Fruit fly (Drosophila melanogaster) whole organism, adult: Measurements from ENCODE around the gene Tango10.

ENCODE experiments used
- CG11617 ChIP-seq: fragments of 200-800 bp; sonication (Bioruptor generic); optimal IDR thresholded peaks from 2 replicates; lab custom pipeline; 2017; ENCODE audit warnings: mild to moderate bottlenecking, missing biosample characterization, missing genetic modification reagents, missing genetic modification characterization
- CG12768 ChIP-seq: fragments of 200-800 bp; sonication (Bioruptor generic); optimal IDR thresholded peaks from 2 replicates; lab custom pipeline; 2017; ENCODE audit warnings: missing biosample characterization, missing genetic modification characterization, mild to moderate bottlenecking, moderate library complexity, missing genetic modification reagents
- CG14711 ChIP-seq: fragments of 200-800 bp; sonication (Bioruptor generic); optimal IDR thresholded peaks from 2 replicates; lab custom pipeline; 2018; ENCODE audit warnings: missing biosample characterization, mild to moderate bottlenecking, missing genetic modification characterization, moderate library complexity
- CG1620 ChIP-seq: fragments of 200-800 bp; sonication (Bioruptor generic); optimal IDR thresholded peaks from 2 replicates; lab custom pipeline; 2016; ENCODE audit warnings: missing biosample characterization, missing genetic modification characterization
- CG33017 ChIP-seq: fragments of 200-800 bp; sonication (Bioruptor generic); optimal IDR thresholded peaks from 2 replicates; lab custom pipeline; 2018; ENCODE audit warnings: missing biosample characterization, mild to moderate bottlenecking, missing genetic modification characterization, moderate library complexity
- CG5204 ChIP-seq: fragments of 200-800 bp; sonication (Bioruptor generic); optimal IDR thresholded peaks from 2 replicates; lab custom pipeline; 2016; ENCODE audit warnings: missing biosample characterization, missing genetic modification characterization
- CG7045 ChIP-seq: fragments of 200-800 bp; sonication (Bioruptor generic); optimal IDR thresholded peaks from 2 replicates; lab custom pipeline; 2017; ENCODE audit warnings: missing biosample characterization, mild to moderate bottlenecking, missing genetic modification characterization
- CG7101 ChIP-seq: fragments of 200-800 bp; sonication (Bioruptor generic); optimal IDR thresholded peaks from 2 replicates; lab custom pipeline; 2018; ENCODE audit warnings: missing biosample characterization, mild to moderate bottlenecking, missing genetic modification characterization, moderate library complexity
- Clk ChIP-seq: fragments of 200-800 bp; sonication (Bioruptor generic); optimal IDR thresholded peaks from 2 replicates; lab custom pipeline; 2017; ENCODE audit warnings: missing biosample characterization, missing genetic modification characterization
- Crg-1 ChIP-seq: fragments of 200-800 bp; sonication (Bioruptor generic); optimal IDR thresholded peaks from 2 replicates; lab custom pipeline; 2016; ENCODE audit warnings: missing biosample characterization, missing genetic modification characterization
- Hr96 ChIP-seq: fragments of 200-800 bp; sonication (Bioruptor generic); optimal IDR thresholded peaks from 2 replicates; lab custom pipeline; 2016; ENCODE audit warnings: missing biosample characterization, missing genetic modification characterization
- Mnt ChIP-seq: fragments of 200-800 bp; sonication (Bioruptor generic); optimal IDR thresholded peaks from 2 replicates; lab custom pipeline; 2016; ENCODE audit warnings: missing biosample characterization, mild to moderate bottlenecking, missing genetic modification characterization
- bab1 ChIP-seq: fragments of 200-800 bp; sonication (Bioruptor generic); optimal IDR thresholded peaks from 3 replicates; lab custom pipeline; 2019; ENCODE audit warnings: missing biosample characterization, mild to moderate bottlenecking, missing genetic modification characterization, moderate library complexity
- cic ChIP-seq: fragments of 200-800 bp; sonication (Bioruptor generic); optimal IDR thresholded peaks from 2 replicates; lab custom pipeline; 2017; ENCODE audit warnings: missing biosample characterization, mild to moderate bottlenecking, missing genetic modification characterization, moderate library complexity
- cnc ChIP-seq, 2 experiments: fragments of >200 bp; optimal IDR thresholded peaks; 2 replicates each; lab custom pipeline; 2017
- kay ChIP-seq: fragments of 200-800 bp; sonication (Bioruptor generic); peaks from one replicate; lab custom pipeline; 2016; ENCODE audit warnings: missing biosample characterization, missing genetic modification characterization, borderline replicate concordance
- ovo ChIP-seq: fragments of 200-800 bp; sonication (Bioruptor generic); optimal IDR thresholded peaks from 2 replicates; lab custom pipeline; 2016; ENCODE audit warnings: missing biosample characterization, missing genetic modification characterization
- pad ChIP-seq: fragments of 200-800 bp; sonication (Bioruptor generic); optimal IDR thresholded peaks from 3 replicates; lab custom pipeline; 2017; ENCODE audit warnings: missing biosample characterization, missing genetic modification characterization, mild to moderate bottlenecking, moderate library complexity, missing genetic modification reagents
- tj ChIP-seq: fragments of 200-800 bp; sonication (Bioruptor generic); optimal IDR thresholded peaks from 3 replicates; lab custom pipeline; 2017; ENCODE audit warnings: missing biosample characterization, mild to moderate bottlenecking, missing genetic modification characterization, moderate library complexity
- toe ChIP-seq: fragments of 200-800 bp; sonication (Bioruptor generic); optimal IDR thresholded peaks from 2 replicates; lab custom pipeline; 2016; ENCODE audit warnings: missing biosample characterization, missing genetic modification characterization

The Tango10 gene

DNA sequence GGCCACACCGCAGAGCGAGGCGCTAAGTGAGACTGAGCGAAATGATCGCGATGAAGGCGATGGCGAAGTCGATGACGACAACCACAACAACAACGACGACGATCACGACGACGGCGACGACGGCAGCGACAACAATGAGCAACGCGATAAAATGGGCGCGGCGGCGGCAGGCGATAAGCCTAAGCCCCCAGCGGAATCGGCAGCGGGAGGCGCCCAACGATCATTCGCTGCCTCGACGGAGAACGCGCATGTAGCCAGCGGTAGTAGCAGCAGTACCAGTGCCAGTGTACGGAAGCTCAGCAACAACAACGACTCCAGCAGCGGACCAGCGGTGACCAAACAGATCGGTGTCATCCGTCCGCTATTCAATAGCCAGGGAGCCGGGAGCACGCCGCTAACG is 36.6 kb upstream of the Tango10 start:
- peak; percentile 6 for TF ChIP-seq pad (GFP tag; lab: Kevin White, UChicago)
- TF ChIP-seq cnc (optimal IDR thresholded peaks at IDR 0.05; lab: Kevin White, UChicago) = no peak
- peak; percentile 29 for TF ChIP-seq tj (GFP tag; lab: Kevin White, UChicago)
- TF ChIP-seq CG7101 (tag; lab: Kevin White, UChicago) = peak; percentile 27
- peak; percentile 62 for TF ChIP-seq Mnt (GFP tag; lab: Kevin White, UChicago)
- TF ChIP-seq CG12768 (GFP tag; lab: Kevin White, UChicago) = peak; percentile 2
- peak; percentile 75 for TF ChIP-seq cic (GFP tag; lab: Kevin White, UChicago)
- peak; percentile 5 for TF ChIP-seq Hr96 (GFP tag; lab: Kevin White, UChicago)
- peak; percentile 50 for TF ChIP-seq bab1
- TF ChIP-seq ovo = peak; percentile 37
- TF ChIP-seq CG11617 (GFP tag; lab: Kevin White, UChicago) = no peak
- TF ChIP-seq CG1620 = no peak
- TF ChIP-seq CG14711 (tag; lab: Kevin White, UChicago) = no peak

DNA sequence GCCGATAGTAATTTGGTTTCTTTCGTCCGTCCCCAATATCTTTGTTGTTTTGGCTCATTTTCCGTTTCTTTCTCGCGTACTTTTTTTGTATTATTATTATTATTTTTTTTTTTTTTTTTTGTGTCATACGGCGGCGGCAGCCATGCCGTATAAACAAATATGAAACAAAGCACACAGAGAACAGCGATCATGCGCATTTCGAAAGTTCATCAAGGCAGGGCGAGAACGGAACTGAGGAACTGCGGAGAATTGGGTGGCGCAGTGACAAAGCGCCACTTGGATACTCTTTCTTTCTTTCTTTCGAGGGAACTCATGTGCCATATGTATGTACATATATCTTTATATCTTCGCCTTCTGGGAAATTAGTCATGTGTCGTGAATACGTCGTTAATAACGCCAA is 35.6 kb upstream of the Tango10 start:
- TF ChIP-seq bab1 = peak; percentile 44
- TF ChIP-seq kay (GFP tag; lab: Kevin White, UChicago) = peak; percentile 55
- peak; percentile 50 for TF ChIP-seq ovo
- peak; percentile 23 for TF ChIP-seq Crg-1
- peak; percentile 47 for TF ChIP-seq tj (GFP tag; lab: Kevin White, UChicago)
- peak; percentile 43 for TF ChIP-seq Mnt (GFP tag; lab: Kevin White, UChicago)
- TF ChIP-seq toe (GFP tag; lab: Kevin White, UChicago) = no peak
- no peak for TF ChIP-seq CG1620
- TF ChIP-seq CG11617 (GFP tag; lab: Kevin White, UChicago) = peak; percentile 19

DNA sequence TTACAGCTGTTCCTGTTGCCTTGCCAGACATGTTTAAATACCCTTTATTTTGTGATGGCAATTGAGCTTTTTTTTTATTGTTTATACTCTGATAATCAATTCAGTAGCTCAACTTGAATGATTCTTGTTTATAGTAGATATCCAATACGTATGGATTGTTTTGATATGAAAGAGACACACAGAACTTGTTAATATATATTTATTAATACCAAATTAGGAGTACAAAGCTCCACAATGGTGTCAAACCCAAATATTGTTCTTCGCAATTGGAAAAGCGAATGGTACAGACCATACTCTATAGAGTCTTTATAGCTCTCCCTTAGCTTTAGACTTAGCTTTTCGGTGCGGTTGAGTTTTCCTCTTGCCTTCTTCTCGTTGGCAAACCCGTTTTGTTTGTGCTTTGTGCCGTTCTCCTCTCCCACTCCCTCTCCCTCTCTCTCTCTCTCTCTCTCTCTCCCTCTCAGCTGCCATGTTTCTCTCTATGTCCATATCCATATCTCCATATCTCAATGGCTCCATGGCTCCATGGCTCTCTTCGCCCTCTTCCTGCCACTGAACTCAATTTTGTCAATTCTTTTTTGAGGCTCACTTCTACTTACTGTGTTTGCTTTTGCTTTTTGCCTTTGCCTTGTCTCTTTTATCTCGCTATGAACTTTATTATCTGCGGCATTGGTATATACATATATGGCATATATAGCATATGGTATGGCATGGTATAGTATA is 34.0 kb upstream of the Tango10 start:
- TF ChIP-seq CG12768 (GFP tag; lab: Kevin White, UChicago) (peak; percentile 12), CG14711 (tag; lab: Kevin White, UChicago) (peak; percentile 16), Mnt (GFP tag; lab: Kevin White, UChicago) (peak; percentile 57), CG7045 (GFP tag; lab: Kevin White, UChicago) (peak; percentile 1), CG33017 (tag; lab: Kevin White, UChicago) (no peak), pad (GFP tag; lab: Kevin White, UChicago) (peak; percentile 49), tj (GFP tag; lab: Kevin White, UChicago) (peak; percentile 45), cic (GFP tag; lab: Kevin White, UChicago) (peak; percentile 61), ovo (peak; percentile 68), Crg-1 (peak; percentile 23), CG11617 (GFP tag; lab: Kevin White, UChicago) (peak; percentile 37), CG1620 (no peak), Hr96 (GFP tag; lab: Kevin White, UChicago) (no peak), CG7101 (tag; lab: Kevin White, UChicago) (peak; percentile 29), kay (GFP tag; lab: Kevin White, UChicago) (no peak), bab1 (peak; percentile 33)

DNA sequence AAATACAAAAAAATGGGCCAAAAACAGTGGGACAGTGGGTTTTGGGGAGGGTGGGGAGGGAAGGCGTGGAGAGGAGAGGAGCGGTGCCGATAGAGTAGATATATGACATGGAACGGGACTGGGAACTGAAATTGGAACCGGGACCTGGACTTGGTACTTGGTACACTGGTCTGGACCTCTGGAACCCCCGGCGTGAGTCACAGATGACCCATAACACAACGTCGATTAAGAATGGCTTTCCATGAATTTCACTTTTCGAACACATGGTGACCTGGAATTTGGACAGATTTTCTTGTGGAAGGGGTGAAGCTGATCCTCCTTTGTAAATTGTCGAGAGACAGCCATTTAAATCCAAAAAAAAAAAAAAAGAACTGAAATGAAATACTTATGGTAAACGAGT is 33.4 kb upstream of the Tango10 start:
- TF ChIP-seq Hr96 (GFP tag; lab: Kevin White, UChicago) (no peak), ovo (no peak), CG14711 (tag; lab: Kevin White, UChicago) (no peak), pad (GFP tag; lab: Kevin White, UChicago) (no peak), kay (GFP tag; lab: Kevin White, UChicago) (no peak), CG5204 (no peak), tj (GFP tag; lab: Kevin White, UChicago) (no peak), CG1620 (no peak), Clk (GFP tag; lab: Kevin White, UChicago) (no peak), toe (GFP tag; lab: Kevin White, UChicago) (no peak), Crg-1 (no peak), bab1 (no peak), cic (GFP tag; lab: Kevin White, UChicago) (no peak), Mnt (GFP tag; lab: Kevin White, UChicago) (no peak), cnc (optimal IDR thresholded peaks at IDR 0.05; lab: Kevin White, UChicago) (no peak)

DNA sequence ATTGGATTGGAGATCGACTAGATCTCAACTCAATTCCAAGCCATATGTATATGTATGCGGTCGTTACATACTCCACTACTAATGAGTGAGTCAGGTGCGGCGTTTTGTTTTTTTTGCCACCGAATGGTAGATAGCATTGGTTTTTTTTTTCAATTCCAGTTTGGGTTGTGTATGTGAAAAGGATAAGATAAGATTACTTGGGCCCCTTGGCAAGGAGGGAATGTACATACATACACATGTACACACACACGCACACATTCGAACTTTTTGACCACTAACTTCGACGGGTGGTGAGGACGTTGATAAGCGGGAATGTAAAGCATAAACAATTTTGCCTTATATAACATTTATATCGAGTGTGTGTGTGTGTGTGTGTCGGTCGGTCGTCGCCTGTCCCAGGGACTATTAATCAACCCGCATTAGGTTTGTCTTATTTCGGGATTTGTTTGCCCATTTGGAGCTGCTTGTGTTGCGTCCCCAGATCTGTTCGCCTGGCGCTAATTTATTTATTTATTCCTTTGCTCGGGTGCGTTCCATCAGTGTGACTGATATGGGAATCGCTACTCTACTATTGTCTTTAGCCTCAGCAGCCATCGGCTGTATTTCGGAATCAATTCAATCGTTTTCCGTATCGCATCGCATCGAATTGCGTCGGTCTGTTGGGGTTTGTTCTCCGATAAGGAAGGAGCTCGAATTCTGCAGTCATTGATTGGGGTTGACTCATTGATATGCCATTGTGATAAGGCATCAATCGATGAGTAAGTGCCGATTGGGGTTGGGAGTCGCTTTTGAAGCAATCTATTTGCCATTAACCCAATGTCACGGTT is 32.2 kb upstream of the Tango10 start:
- no peak for TF ChIP-seq Mnt (GFP tag; lab: Kevin White, UChicago)
- TF ChIP-seq kay (GFP tag; lab: Kevin White, UChicago) = peak; percentile 20
- no peak for TF ChIP-seq toe (GFP tag; lab: Kevin White, UChicago)
- TF ChIP-seq CG12768 (GFP tag; lab: Kevin White, UChicago) = no peak
- no peak for TF ChIP-seq Hr96 (GFP tag; lab: Kevin White, UChicago)
- no peak for TF ChIP-seq Crg-1
- TF ChIP-seq CG7101 (tag; lab: Kevin White, UChicago) = no peak

DNA sequence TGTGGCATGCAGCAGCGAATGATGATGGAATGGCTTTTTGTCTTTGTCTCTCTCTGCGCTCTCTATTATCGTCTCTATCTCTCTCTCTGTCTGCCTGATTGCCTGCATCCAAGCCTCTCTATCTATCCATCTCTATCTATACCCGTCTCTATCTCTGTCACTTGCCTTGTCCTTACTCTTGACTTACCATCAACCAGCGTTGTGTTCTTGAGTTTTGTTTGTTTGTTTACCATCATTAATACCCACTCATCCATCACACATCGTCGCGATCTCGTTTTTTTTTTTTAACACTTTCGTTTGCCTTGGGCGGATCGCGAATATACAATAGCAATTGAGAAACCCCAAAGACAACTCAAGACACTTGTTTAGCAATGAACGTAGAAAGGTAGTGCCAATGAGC is 30.4 kb upstream of the Tango10 start:
- TF ChIP-seq CG7045 (GFP tag; lab: Kevin White, UChicago) = no peak
- no peak for TF ChIP-seq cnc (optimal IDR thresholded peaks at IDR 0.05; lab: Kevin White, UChicago)
- no peak for TF ChIP-seq CG14711 (tag; lab: Kevin White, UChicago)
- no peak for TF ChIP-seq CG12768 (GFP tag; lab: Kevin White, UChicago)
- no peak for TF ChIP-seq CG1620
- no peak for TF ChIP-seq ovo
- TF ChIP-seq cic (GFP tag; lab: Kevin White, UChicago) = no peak
- no peak for TF ChIP-seq Hr96 (GFP tag; lab: Kevin White, UChicago)
- TF ChIP-seq CG11617 (GFP tag; lab: Kevin White, UChicago) = no peak
- no peak for TF ChIP-seq CG7101 (tag; lab: Kevin White, UChicago)
- no peak for TF ChIP-seq CG5204
- no peak for TF ChIP-seq Clk (GFP tag; lab: Kevin White, UChicago)
- no peak for TF ChIP-seq toe (GFP tag; lab: Kevin White, UChicago)
- TF ChIP-seq pad (GFP tag; lab: Kevin White, UChicago) = no peak
- TF ChIP-seq CG33017 (tag; lab: Kevin White, UChicago) = no peak
- no peak for TF ChIP-seq tj (GFP tag; lab: Kevin White, UChicago)
- TF ChIP-seq Crg-1 = no peak
